Worm (Caenorhabditis elegans) whole organism, L4 larva: ENCODE results near the gene fbxl-3.

Experiments
- F37D6.2 ChIP-seq: sonication (generic microtip); optimal IDR thresholded peaks from 2 replicates; lab custom pipeline; 2016; ENCODE audit warnings: mild to moderate bottlenecking, missing genetic modification characterization, missing compliant biosample characterization
- Y5F2A.4 ChIP-seq: fragments of 200-800 bp; sonication (Bioruptor generic); optimal IDR thresholded peaks from 2 replicates; lab custom pipeline; 2018; ENCODE audit warnings: mild to moderate bottlenecking, missing genetic modification characterization, missing compliant biosample characterization
- Y75B8A.6 ChIP-seq: fragments of 200-800 bp; sonication (Bioruptor generic); IDR thresholded peaks from 2 replicates; pipeline ENCODE4 v1.3.6; 2022; ENCODE audit warnings: missing genetic modification reagents, missing genetic modification characterization, missing compliant biosample characterization
- ZK337.2 ChIP-seq: fragments of 200-800 bp; sonication (Bioruptor generic); IDR thresholded peaks from 2 replicates; pipeline ENCODE4 v1.3.6; 2022; ENCODE audit warnings: missing genetic modification reagents, missing genetic modification characterization, missing compliant biosample characterization
- aly-2 ChIP-seq: sonication (generic microtip); optimal IDR thresholded peaks from 2 replicates; lab custom pipeline; 2018; ENCODE audit warnings: missing biosample characterization, missing genetic modification characterization
- attf-4 ChIP-seq: sonication (generic microtip); optimal IDR thresholded peaks from 3 replicates; lab custom pipeline; 2017; ENCODE audit warnings: missing biosample characterization, missing genetic modification characterization
- ceh-20 ChIP-seq: fragments of 200-800 bp; sonication (Bioruptor generic); IDR thresholded peaks from 2 replicates; pipeline ENCODE4 v1.3.6; 2022; ENCODE audit warnings: missing genetic modification reagents, missing genetic modification characterization, missing compliant biosample characterization
- cey-2 ChIP-seq: sonication (generic microtip); optimal IDR thresholded peaks from 3 replicates; lab custom pipeline; 2017; ENCODE audit warnings: missing genetic modification characterization, mild to moderate bottlenecking, missing compliant biosample characterization, antibody characterized with exemption, borderline replicate concordance; ENCODE audit not compliant: insufficient read depth
- daf-19 ChIP-seq: fragments of 200-800 bp; sonication (Bioruptor generic); conservative IDR thresholded peaks from 2 replicates; pipeline ENCODE4 v1.3.6; 2022; ENCODE audit warnings: missing genetic modification characterization, missing compliant biosample characterization
- daf-8 ChIP-seq: fragments of 200-800 bp; sonication (Bioruptor generic); IDR thresholded peaks from 2 replicates; pipeline ENCODE4 v1.3.6; 2022; ENCODE audit warnings: missing genetic modification characterization, missing compliant biosample characterization
- dmd-8 ChIP-seq: fragments of 200-800 bp; sonication (Bioruptor generic); IDR thresholded peaks from 2 replicates; pipeline ENCODE4 v1.3.6; 2022; ENCODE audit warnings: missing genetic modification characterization, missing compliant biosample characterization
- dpl-1 ChIP-seq: fragments of 150-350 bp; optimal IDR thresholded peaks from 2 replicates; lab custom pipeline; 2014; ENCODE audit warnings: missing biosample characterization, missing genetic modification reagents, missing genetic modification characterization
- fos-1 ChIP-seq: fragments of 150-350 bp; optimal IDR thresholded peaks from 2 replicates; lab custom pipeline; 2014; ENCODE audit warnings: missing biosample characterization, missing genetic modification characterization
- gei-8 ChIP-seq: fragments of 200-800 bp; sonication (Bioruptor generic); optimal IDR thresholded peaks from 2 replicates; lab custom pipeline; 2018; ENCODE audit warnings: mild to moderate bottlenecking, missing genetic modification characterization, missing compliant biosample characterization
- hif-1 ChIP-seq, 2 experiments: sonication (generic microtip); optimal IDR thresholded peaks; 2 replicates each; lab custom pipeline; 2016 to 2017; ENCODE audit warnings: missing compliant biosample characterization in 2 of 2, missing genetic modification characterization in 2 of 2, missing genetic modification reagents in 2 of 2, missing genotype in 2 of 2, mild to moderate bottlenecking in 1 of 2
- hlh-11 ChIP-seq: fragments of 200-800 bp; sonication (Bioruptor generic); optimal IDR thresholded peaks from 2 replicates; lab custom pipeline; 2018; ENCODE audit warnings: mild to moderate bottlenecking, missing genetic modification characterization, missing compliant biosample characterization
- lin-1 ChIP-seq: fragments of 200-800 bp; sonication (Bioruptor generic); IDR thresholded peaks from 2 replicates; pipeline ENCODE4 v1.3.6; 2022; ENCODE audit warnings: missing genetic modification reagents, missing genetic modification characterization, missing compliant biosample characterization
- lin-13 ChIP-seq: fragments of 150-350 bp; optimal IDR thresholded peaks from 2 replicates; lab custom pipeline; 2014; ENCODE audit warnings: missing biosample characterization, missing genetic modification reagents, missing genetic modification characterization
- lin-39 ChIP-seq: fragments of 150-350 bp; optimal IDR thresholded peaks from 2 replicates; lab custom pipeline; 2014; ENCODE audit warnings: missing biosample characterization, missing genetic modification reagents, missing genetic modification characterization
- lir-3 ChIP-seq: sonication (generic microtip); optimal IDR thresholded peaks from 2 replicates; lab custom pipeline; 2016; ENCODE audit warnings: mild to moderate bottlenecking, missing genetic modification characterization, missing compliant biosample characterization
- mdt-29 ChIP-seq: fragments of 200-800 bp; sonication (Bioruptor generic); IDR thresholded peaks from 2 replicates; pipeline ENCODE4 v1.3.6; 2022; ENCODE audit warnings: missing genetic modification reagents, missing genetic modification characterization, missing compliant biosample characterization
- mes-2 ChIP-seq: sonication (generic microtip); optimal IDR thresholded peaks from 2 replicates; lab custom pipeline; 2016; ENCODE audit warnings: missing genotype, mild to moderate bottlenecking, missing genetic modification characterization, missing compliant biosample characterization; ENCODE audit not compliant: poor library complexity, severe bottlenecking
- nhr-11 ChIP-seq: fragments of 150-350 bp; optimal IDR thresholded peaks from 2 replicates; lab custom pipeline; 2014; ENCODE audit warnings: missing biosample characterization, missing genetic modification characterization
- nhr-111 ChIP-seq: fragments of 200-800 bp; sonication (Bioruptor generic); optimal IDR thresholded peaks from 2 replicates; lab custom pipeline; 2018; ENCODE audit warnings: mild to moderate bottlenecking, missing genetic modification characterization, missing compliant biosample characterization
- nhr-25 ChIP-seq: sonication (generic microtip); optimal IDR thresholded peaks from 2 replicates; lab custom pipeline; 2017; ENCODE audit warnings: missing genetic modification characterization, mild to moderate bottlenecking, missing compliant biosample characterization, antibody characterized with exemption, moderate library complexity, borderline replicate concordance; ENCODE audit not compliant: insufficient read depth
- nhr-41 ChIP-seq: fragments of 200-800 bp; sonication (Bioruptor generic); IDR thresholded peaks from 2 replicates; pipeline ENCODE4 v1.3.6; 2022; ENCODE audit warnings: missing genetic modification reagents, missing genetic modification characterization, missing compliant biosample characterization
- nhr-77 ChIP-seq: fragments of 150-350 bp; optimal IDR thresholded peaks from 2 replicates; lab custom pipeline; 2014; ENCODE audit warnings: missing biosample characterization, missing genetic modification characterization
- php-3 ChIP-seq: fragments of 200-800 bp; sonication (Bioruptor generic); IDR thresholded peaks from 2 replicates; pipeline ENCODE4 v1.3.6; 2022; ENCODE audit warnings: missing genetic modification reagents, missing genetic modification characterization, missing compliant biosample characterization
- saeg-2 ChIP-seq: fragments of 200-800 bp; sonication (Bioruptor generic); IDR thresholded peaks from 2 replicates; pipeline ENCODE4 v1.3.6; 2022; ENCODE audit warnings: missing genetic modification reagents, missing genetic modification characterization, missing compliant biosample characterization
- sdz-12 ChIP-seq: fragments of 200-800 bp; sonication (Bioruptor generic); optimal IDR thresholded peaks from 2 replicates; lab custom pipeline; 2018; ENCODE audit warnings: mild to moderate bottlenecking, missing genetic modification characterization, missing compliant biosample characterization
- set-16 ChIP-seq: fragments of 200-800 bp; sonication (Bioruptor generic); IDR thresholded peaks from 2 replicates; pipeline ENCODE4 v1.3.6; 2022; ENCODE audit warnings: missing genetic modification reagents, missing genetic modification characterization, missing compliant biosample characterization
- skn-1 ChIP-seq: fragments of 150-350 bp; optimal IDR thresholded peaks from 2 replicates; lab custom pipeline; 2014; ENCODE audit warnings: missing biosample characterization, missing genetic modification characterization
- snpc-4 ChIP-seq: fragments of 150-350 bp; optimal IDR thresholded peaks from 2 replicates; lab custom pipeline; 2014; ENCODE audit warnings: missing biosample characterization, missing genetic modification characterization
- spr-3 ChIP-seq: fragments of 200-800 bp; sonication (Bioruptor generic); optimal IDR thresholded peaks from 2 replicates; lab custom pipeline; 2018; ENCODE audit warnings: mild to moderate bottlenecking, missing genetic modification characterization, missing compliant biosample characterization
- tag-97 ChIP-seq: fragments of 200-800 bp; sonication (Bioruptor generic); IDR thresholded peaks from 2 replicates; pipeline ENCODE4 v1.3.6; 2022; ENCODE audit warnings: missing genetic modification characterization, missing compliant biosample characterization
- tra-1 ChIP-seq: fragments of 200-800 bp; sonication (Bioruptor generic); IDR thresholded peaks from 2 replicates; pipeline ENCODE4 v1.3.6; 2022; ENCODE audit warnings: missing genetic modification reagents, missing genetic modification characterization, missing compliant biosample characterization
- unc-130 ChIP-seq: sonication (generic microtip); optimal IDR thresholded peaks from 2 replicates; lab custom pipeline; 2016; ENCODE audit warnings: missing genetic modification reagents, missing genetic modification characterization, missing compliant biosample characterization
- vab-7 ChIP-seq: fragments of 200-800 bp; sonication (Bioruptor generic); IDR thresholded peaks from 2 replicates; pipeline ENCODE4 v1.3.6; 2022; ENCODE audit warnings: missing genetic modification reagents, missing genetic modification characterization, missing compliant biosample characterization
- zip-2 ChIP-seq: fragments of 150-350 bp; optimal IDR thresholded peaks from 2 replicates; lab custom pipeline; 2014; ENCODE audit warnings: missing biosample characterization, missing genetic modification characterization

fbxl-3 gene

DNA sequence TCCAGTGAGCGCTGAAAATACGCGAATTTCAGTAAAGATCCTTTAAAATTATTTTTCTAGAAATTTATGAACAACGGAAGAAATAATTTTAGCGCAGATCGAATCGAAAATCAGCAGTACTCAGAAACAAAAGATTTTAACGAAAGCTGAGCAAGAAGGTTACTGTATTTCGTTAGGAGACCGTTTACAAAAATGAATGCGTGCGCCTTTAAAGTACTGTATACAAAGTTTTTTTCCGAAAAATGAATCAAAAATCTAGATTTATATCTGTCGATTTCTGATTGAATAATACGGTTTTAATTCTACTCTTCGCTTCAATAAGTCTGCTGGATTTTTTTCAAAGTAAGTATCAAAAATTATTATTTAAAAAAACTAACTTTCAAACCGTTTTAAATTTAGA, 15.3 kb upstream of the fbxl-3 start, which contains the start of the genes EEED8.14 and EEED8.3:
EEED8.14 (minus strand) TSS at position 13 of the 400 bp plus-strand sequence.
EEED8.3 (plus strand) TSS at position 237 of the 400 bp plus-strand sequence.
- TF ChIP-seq vab-7: no peak
- no peak for TF ChIP-seq skn-1 (tag; lab: Kevin White, UChicago)
- TF ChIP-seq saeg-2 (GFP tag; lab: Robert Waterston, UW): no peak
- no peak for TF ChIP-seq lin-13 (GFP tag; lab: Kevin White, UChicago)
- no peak for TF ChIP-seq sdz-12
- TF ChIP-seq ZK337.2 (GFP tag; lab: Robert Waterston, UW): no peak
- TF ChIP-seq zip-2 (tag; lab: Kevin White, UChicago): no peak
- no peak for TF ChIP-seq lin-39 (tag; lab: Kevin White, UChicago)
- TF ChIP-seq lin-1 (GFP tag; lab: Robert Waterston, UW): no peak
- TF ChIP-seq nhr-25 (tag; lab: Kevin White, UChicago): no peak
- no peak for TF ChIP-seq ceh-20 (GFP tag; lab: Robert Waterston, UW)
- TF ChIP-seq nhr-41 (GFP tag; lab: Robert Waterston, UW): no peak
- no peak for TF ChIP-seq php-3 (GFP tag; lab: Robert Waterston, UW)
- no peak for TF ChIP-seq Y5F2A.4
- TF ChIP-seq F37D6.2 (tag; lab: Kevin White, UChicago): no peak
- TF ChIP-seq set-16 (GFP tag; lab: Robert Waterston, UW): no peak
- no peak for TF ChIP-seq hif-1 (tag; optimal IDR thresholded peaks at IDR 0.05; lab: Kevin White, UChicago)
- TF ChIP-seq daf-8 (GFP tag; lab: Robert Waterston, UW): no peak
- no peak for TF ChIP-seq mes-2 (tag; lab: Kevin White, UChicago)
- no peak for TF ChIP-seq attf-4

- TF ChIP-seq mdt-29: no peak
- TF ChIP-seq fos-1 (tag; lab: Kevin White, UChicago): no peak
- TF ChIP-seq nhr-11 (tag; lab: Kevin White, UChicago): no peak
- TF ChIP-seq spr-3: no peak
- no peak for TF ChIP-seq daf-19 (GFP tag; lab: Robert Waterston, UW)
- no peak for TF ChIP-seq aly-2 (tag; lab: Kevin White, UChicago)
Observed at ce11 chrII:5412467-5412866, 13.8 kb upstream of the fbxl-3 start, which contains the start of the genes EEED8.13 and EEED8.18. TSS of gene EEED8.13 (minus strand) at chrII:5412567. TSS of gene EEED8.18 (minus strand) at chrII:5412610.

DNA sequence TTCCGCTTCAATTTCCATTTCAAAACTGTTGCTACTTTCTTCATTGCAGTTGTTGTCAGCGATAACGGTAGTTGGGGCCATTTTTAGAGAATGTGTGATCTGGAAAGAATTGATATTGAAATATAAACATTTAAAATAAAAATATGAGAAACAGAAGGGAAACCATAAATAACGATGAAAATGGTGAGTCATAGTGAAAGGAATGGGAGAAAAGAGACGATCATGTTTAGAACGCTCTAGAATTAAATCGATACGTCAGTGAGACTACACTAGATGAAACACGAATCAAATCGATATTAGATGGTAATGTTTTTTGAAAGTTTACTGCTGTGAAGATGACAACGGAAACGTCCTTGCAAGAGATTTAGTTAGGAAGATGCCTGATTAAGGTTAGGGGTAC, 10.2 kb upstream of the fbxl-3 start, which contains the start of the genes EEED8.12 and EEED8.4:
EEED8.12 (minus strand) TSS at position 101 of the 400 bp plus-strand sequence.
EEED8.4 (plus strand) TSS at position 396 of the 400 bp plus-strand sequence.
- TF ChIP-seq tag-97 (GFP tag; lab: Robert Waterston, UW): no peak
- TF ChIP-seq snpc-4 (tag; lab: Kevin White, UChicago): no peak
- no peak for TF ChIP-seq gei-8 (GFP tag; lab: Kevin White, UChicago)
- no peak for TF ChIP-seq vab-7
- no peak for TF ChIP-seq tra-1 (GFP tag; lab: Robert Waterston, UW)
- TF ChIP-seq daf-19 (GFP tag; lab: Robert Waterston, UW): no peak
- no peak for TF ChIP-seq Y75B8A.6 (GFP tag; lab: Robert Waterston, UW)
- TF ChIP-seq nhr-11 (tag; lab: Kevin White, UChicago): no peak
- TF ChIP-seq aly-2 (tag; lab: Kevin White, UChicago): no peak
- no peak for TF ChIP-seq dmd-8

ce11 chrII:5407548-5407947, 8.8 kb upstream of the fbxl-3 start, which contains the start of gene clec-141:
TSS of gene clec-141 (minus strand) at chrII:5407648.
- TF ChIP-seq unc-130 (GFP tag; lab: Kevin White, UChicago): no peak
- TF ChIP-seq ceh-20 (GFP tag; lab: Robert Waterston, UW): no peak
- TF ChIP-seq lir-3 (tag; lab: Kevin White, UChicago): no peak
- no peak for TF ChIP-seq vab-7
- no peak for TF ChIP-seq F37D6.2 (tag; lab: Kevin White, UChicago)
- TF ChIP-seq nhr-77 (tag; lab: Kevin White, UChicago): no peak
- TF ChIP-seq dpl-1: no peak
- TF ChIP-seq nhr-111: no peak
- TF ChIP-seq hlh-11: no peak
- TF ChIP-seq tag-97 (GFP tag; lab: Robert Waterston, UW): no peak
- TF ChIP-seq tra-1 (GFP tag; lab: Robert Waterston, UW): no peak
- TF ChIP-seq cey-2: no peak
